Worm (Caenorhabditis elegans) whole organism, late embryonic: ENCODE results near the gene nspa-9.

Experiments
- F13H6.1 ChIP-seq: sonication (generic microtip); optimal IDR thresholded peaks from 2 replicates; lab custom pipeline; 2016; ENCODE audit warnings: missing genetic modification characterization, missing compliant biosample characterization
- ama-1 ChIP-seq: fragments of 150-350 bp; optimal IDR thresholded peaks from 2 replicates; lab custom pipeline; 2014
- ceh-14 ChIP-seq: sonication (generic microtip); optimal IDR thresholded peaks from 2 replicates; lab custom pipeline; 2016; ENCODE audit warnings: missing genotype, missing genetic modification characterization, missing compliant biosample characterization
- ceh-48 ChIP-seq: sonication (generic microtip); optimal IDR thresholded peaks from 2 replicates; lab custom pipeline; 2016; ENCODE audit warnings: missing genetic modification characterization, inconsistent platforms, missing compliant biosample characterization
- ceh-9 ChIP-seq: sonication (generic microtip); optimal IDR thresholded peaks from 2 replicates; lab custom pipeline; 2016; ENCODE audit warnings: mild to moderate bottlenecking, missing genetic modification characterization, inconsistent platforms, missing compliant biosample characterization
- elt-2 ChIP-seq: sonication (generic microtip); optimal IDR thresholded peaks from 2 replicates; lab custom pipeline; 2016; ENCODE audit warnings: missing genetic modification reagents, missing genetic modification characterization, missing compliant biosample characterization
- elt-4 ChIP-seq: sonication (generic microtip); optimal IDR thresholded peaks from 2 replicates; lab custom pipeline; 2016; ENCODE audit warnings: missing genetic modification characterization, missing compliant biosample characterization
- fkh-10 ChIP-seq: fragments of 150-350 bp; optimal IDR thresholded peaks from 2 replicates; lab custom pipeline; 2014; ENCODE audit warnings: missing biosample characterization, missing genetic modification reagents, missing genetic modification characterization
- lim-6 ChIP-seq: sonication (generic microtip); optimal IDR thresholded peaks from 2 replicates; lab custom pipeline; 2016; ENCODE audit warnings: missing genetic modification characterization, missing compliant biosample characterization
- pha-2 ChIP-seq: sonication (generic microtip); optimal IDR thresholded peaks from 2 replicates; lab custom pipeline; 2017; ENCODE audit warnings: mild to moderate bottlenecking, missing genetic modification characterization, missing compliant biosample characterization
- pha-4 ChIP-seq: fragments of 150-350 bp; optimal IDR thresholded peaks from 2 replicates; lab custom pipeline; 2018; ENCODE audit warnings: missing biosample characterization, missing genetic modification reagents, missing genetic modification characterization

- no peak for TF ChIP-seq ceh-48
- TF ChIP-seq fkh-10 (GFP tag; lab: Kevin White, UChicago), result no peak
- TF ChIP-seq ama-1 (lab: Kevin White, UChicago), result no peak
- TF ChIP-seq ceh-9 (tag; lab: Kevin White, UChicago), result no peak
- no peak for TF ChIP-seq lim-6 (tag; lab: Kevin White, UChicago)
- TF ChIP-seq elt-4 (tag; lab: Kevin White, UChicago), result no peak
- no peak for TF ChIP-seq ceh-14 (tag; lab: Kevin White, UChicago)
- no peak for TF ChIP-seq pha-4 (tag; lab: Kevin White, UChicago)
- no peak for TF ChIP-seq elt-2 (tag; lab: Kevin White, UChicago)
- TF ChIP-seq F13H6.1 (tag; lab: Kevin White, UChicago), result no peak
- TF ChIP-seq pha-2, result no peak
Observed at ce11 chrX:11696696-11697095, 42.2 kb upstream of the nspa-9 start, which contains the start of gene C44C10.12.
